Worm (Caenorhabditis elegans) whole organism, midembryonic: Measurements from ENCODE around the gene zif-1.

Source experiments
- T22C8.4 ChIP-seq: fragments of 200-800 bp; sonication (Bioruptor generic); IDR thresholded peaks from 2 replicates; pipeline ENCODE4 v1.3.6; 2022; ENCODE audit warnings: missing genetic modification characterization, missing compliant biosample characterization
- cog-1 ChIP-seq: sonication (generic microtip); optimal IDR thresholded peaks from 2 replicates; lab custom pipeline; 2016; ENCODE audit warnings: missing genetic modification characterization, missing compliant biosample characterization
- flt-1 ChIP-seq: fragments of 200-800 bp; sonication (Bioruptor generic); IDR thresholded peaks from 2 replicates; pipeline ENCODE4 v1.3.6; 2022; ENCODE audit warnings: missing genetic modification characterization, missing compliant biosample characterization
- klf-2 ChIP-seq: fragments of 200-800 bp; sonication (Bioruptor generic); conservative IDR thresholded peaks from 2 replicates; pipeline ENCODE4 v1.3.6; 2022; ENCODE audit warnings: missing genetic modification reagents, missing genetic modification characterization, missing compliant biosample characterization
- med-1 ChIP-seq: sonication (generic microtip); optimal IDR thresholded peaks from 2 replicates; lab custom pipeline; 2017; ENCODE audit warnings: missing genetic modification characterization, mild to moderate bottlenecking, missing compliant biosample characterization, antibody characterized with exemption, missing genetic modification reagents; ENCODE audit not compliant: insufficient read depth
- ref-1 ChIP-seq: fragments of 200-800 bp; sonication (Bioruptor generic); conservative IDR thresholded peaks from 2 replicates; pipeline ENCODE4 v1.3.6; 2022; ENCODE audit warnings: missing genetic modification reagents, missing genetic modification characterization, missing compliant biosample characterization
- tab-1 ChIP-seq: fragments of 200-800 bp; sonication (Bioruptor generic); IDR thresholded peaks from 2 replicates; pipeline ENCODE4 v1.3.6; 2022; ENCODE audit warnings: missing genetic modification characterization, missing compliant biosample characterization
- ztf-23 ChIP-seq: fragments of 200-800 bp; sonication (Bioruptor generic); IDR thresholded peaks from 2 replicates; pipeline ENCODE4 v1.3.6; 2022; ENCODE audit warnings: missing genetic modification reagents, missing genetic modification characterization, missing compliant biosample characterization
- ztf-29 ChIP-seq: fragments of 200-800 bp; sonication (Bioruptor generic); IDR thresholded peaks from 2 replicates; pipeline ENCODE4 v1.3.6; 2022; ENCODE audit warnings: missing genetic modification reagents, missing genetic modification characterization, missing compliant biosample characterization

The zif-1 gene

ce11 chrIII:9002545-9002944, at the start of gene zif-1, which contains the start of gene F59B2.15:
Gene zif-1 (plus strand): TSS chrIII:9002779.
Gene F59B2.15 (minus strand): TSS chrIII:9002645.
- no peak for TF ChIP-seq ref-1 (GFP tag; lab: Robert Waterston, UW)

DNA sequence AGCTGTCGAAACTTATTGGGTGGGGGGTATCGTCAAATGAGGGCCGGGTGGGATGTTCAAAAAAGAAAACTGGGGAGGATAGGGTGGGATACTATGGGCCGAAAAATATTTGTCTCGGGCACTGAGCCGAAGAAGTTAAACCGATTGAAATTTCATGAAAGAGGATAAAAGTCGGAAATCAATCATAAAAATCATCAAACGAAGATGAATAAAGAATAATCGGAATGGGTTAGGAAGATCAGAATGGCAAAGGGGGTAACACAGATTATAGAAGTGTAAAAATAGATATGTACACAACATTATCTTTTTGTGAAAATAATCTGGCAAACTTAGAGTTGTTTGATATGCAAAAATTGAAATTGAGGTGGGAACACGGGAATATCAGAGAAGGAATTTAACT, 47.0 kb upstream of the zif-1 start:
- TF ChIP-seq ztf-29 (no peak), cog-1 (tag; lab: Kevin White, UChicago) (no peak), klf-2 (no peak), med-1 (GFP tag; lab: Kevin White, UChicago) (no peak), ztf-23 (GFP tag; lab: Robert Waterston, UW) (no peak), flt-1 (GFP tag; lab: Robert Waterston, UW) (no peak), T22C8.4 (GFP tag; lab: Robert Waterston, UW) (no peak), tab-1 (no peak)

DNA sequence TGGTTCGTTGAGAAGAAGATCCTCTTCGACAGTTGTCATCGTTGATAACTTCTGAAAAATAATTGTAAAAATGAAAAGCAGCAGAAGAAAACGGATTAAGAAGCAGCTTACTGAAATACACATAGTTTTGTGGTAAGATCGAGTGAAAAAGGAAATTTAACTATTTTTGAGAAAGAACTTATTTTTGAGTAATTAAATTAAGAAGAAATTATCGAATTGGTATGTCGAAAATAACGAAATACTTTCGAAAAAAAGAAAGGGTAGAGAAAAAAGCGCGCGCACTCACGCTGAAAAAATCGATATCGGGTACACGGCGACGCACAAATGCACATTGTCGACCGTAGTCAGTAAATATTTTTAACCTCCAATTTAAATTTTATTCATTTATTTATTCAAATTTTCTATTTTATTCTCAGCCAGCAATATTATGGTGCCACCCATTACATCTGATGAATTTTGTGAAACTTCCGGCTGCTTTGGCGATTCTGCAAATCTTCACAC, 46.4 kb upstream of the zif-1 start, which contains the start of the genes ZK643.5 and ZK643.2:
Gene ZK643.5 (minus strand): TSS at position 51 of the 501 bp plus-strand sequence.
Gene ZK643.2 (plus strand): TSS at position 395 of the 501 bp plus-strand sequence.
- TF ChIP-seq cog-1 (tag; lab: Kevin White, UChicago) (no peak), T22C8.4 (GFP tag; lab: Robert Waterston, UW) (peak; percentile 99), klf-2 (no peak)

DNA sequence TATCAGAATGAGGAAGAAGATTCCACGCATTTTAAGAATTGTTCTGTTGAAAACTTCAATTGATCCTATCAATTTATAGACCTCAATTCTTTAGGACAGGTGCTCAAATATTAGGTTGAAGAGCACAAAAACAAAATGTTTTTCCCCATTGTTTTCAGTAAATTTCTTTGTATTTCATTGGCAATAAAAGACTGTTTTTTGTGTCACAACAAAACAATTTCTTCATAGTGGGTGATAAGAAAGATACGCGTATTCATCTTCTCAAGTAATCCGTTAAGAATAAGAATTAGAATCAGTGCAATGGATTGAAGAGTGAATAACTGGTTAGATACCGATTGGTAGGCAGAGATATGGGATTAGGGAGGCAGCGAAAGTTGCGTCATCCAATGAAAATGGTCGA, 41.9 kb upstream of the zif-1 start, which contains the start of gene ZK643.6:
Gene ZK643.6 (minus strand): TSS at position 101 of the 400 bp plus-strand sequence.
- TF ChIP-seq ref-1 (GFP tag; lab: Robert Waterston, UW) (no peak), flt-1 (GFP tag; lab: Robert Waterston, UW) (no peak), tab-1 (no peak), ztf-23 (GFP tag; lab: Robert Waterston, UW) (no peak), med-1 (GFP tag; lab: Kevin White, UChicago) (no peak), klf-2 (no peak), cog-1 (tag; lab: Kevin White, UChicago) (no peak), T22C8.4 (GFP tag; lab: Robert Waterston, UW) (no peak), ztf-29 (no peak)

DNA sequence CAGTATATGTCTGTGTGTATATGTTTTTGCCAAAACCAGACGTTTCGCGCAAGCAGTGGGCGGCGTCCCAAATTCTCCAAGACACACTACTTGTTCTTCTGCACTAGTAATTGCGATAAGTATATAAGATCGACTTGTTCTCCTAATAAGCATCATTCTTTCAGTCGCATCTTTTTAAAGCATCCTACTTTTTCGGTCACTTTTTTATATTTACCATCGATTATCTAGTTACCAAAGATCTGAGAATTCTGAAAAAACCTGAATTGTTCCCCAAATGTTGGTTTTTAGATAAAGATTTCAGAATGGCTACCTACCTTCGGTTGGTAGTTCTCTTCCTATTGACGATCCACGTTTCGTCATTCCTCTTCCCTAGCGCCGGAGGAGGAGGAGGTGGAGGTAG, 40.6 kb upstream of the zif-1 start, which contains the start of gene grl-25:
Gene grl-25 (plus strand): TSS at position 301 of the 400 bp plus-strand sequence.
- TF ChIP-seq cog-1 (tag; lab: Kevin White, UChicago) (no peak), ztf-29 (no peak), med-1 (GFP tag; lab: Kevin White, UChicago) (no peak), flt-1 (GFP tag; lab: Robert Waterston, UW) (no peak), T22C8.4 (GFP tag; lab: Robert Waterston, UW) (no peak), klf-2 (no peak)

- TF ChIP-seq T22C8.4 (GFP tag; lab: Robert Waterston, UW) (no peak), ztf-29 (no peak), med-1 (GFP tag; lab: Kevin White, UChicago) (no peak), cog-1 (tag; lab: Kevin White, UChicago) (no peak), flt-1 (GFP tag; lab: Robert Waterston, UW) (no peak), klf-2 (no peak), tab-1 (no peak), ref-1 (GFP tag; lab: Robert Waterston, UW) (no peak), ztf-23 (GFP tag; lab: Robert Waterston, UW) (no peak)
These were observed 40.1 kb upstream of the zif-1 start for ce11 chrIII:8962475-8962874.

ce11 chrIII:8964684-8965283, 37.8 kb upstream of the zif-1 start:
- TF ChIP-seq ztf-23 (GFP tag; lab: Robert Waterston, UW) (0 out of 2 replicates have a peak, but pooled peaks have one; percentile 55), ztf-29 (no peak), med-1 (GFP tag; lab: Kevin White, UChicago) (no peak), tab-1 (no peak), cog-1 (tag; lab: Kevin White, UChicago) (no peak), klf-2 (no peak), T22C8.4 (GFP tag; lab: Robert Waterston, UW) (no peak), ref-1 (GFP tag; lab: Robert Waterston, UW) (no peak)

DNA sequence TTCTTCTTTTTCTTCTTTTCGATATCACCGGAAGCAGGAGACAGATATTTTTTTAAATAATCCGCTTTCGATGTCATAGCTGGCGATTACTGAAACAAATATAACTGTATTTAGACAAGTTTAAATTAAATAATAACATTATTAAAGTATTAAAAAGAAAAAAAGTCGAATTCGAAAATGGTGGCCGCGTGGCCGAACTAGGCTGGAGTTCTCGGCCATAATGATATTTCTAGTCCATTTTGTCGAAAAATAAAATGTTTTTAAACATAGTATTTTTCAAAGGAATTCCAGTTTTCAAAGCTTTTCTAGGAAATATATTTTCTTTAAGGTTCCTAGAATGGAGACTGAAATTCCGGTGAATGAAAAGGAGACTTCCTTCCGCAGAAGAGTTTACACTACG, 34.9 kb upstream of the zif-1 start, which contains the start of the genes bud-13 and rpap-2:
Gene bud-13 (minus strand): TSS at position 89 of the 400 bp plus-strand sequence.
Gene rpap-2 (plus strand): TSS at position 329 of the 400 bp plus-strand sequence.
- TF ChIP-seq ztf-23 (GFP tag; lab: Robert Waterston, UW) (no peak), flt-1 (GFP tag; lab: Robert Waterston, UW) (no peak), ztf-29 (no peak), ref-1 (GFP tag; lab: Robert Waterston, UW) (no peak), T22C8.4 (GFP tag; lab: Robert Waterston, UW) (no peak), med-1 (GFP tag; lab: Kevin White, UChicago) (no peak), klf-2 (no peak), cog-1 (tag; lab: Kevin White, UChicago) (no peak), tab-1 (no peak)

DNA sequence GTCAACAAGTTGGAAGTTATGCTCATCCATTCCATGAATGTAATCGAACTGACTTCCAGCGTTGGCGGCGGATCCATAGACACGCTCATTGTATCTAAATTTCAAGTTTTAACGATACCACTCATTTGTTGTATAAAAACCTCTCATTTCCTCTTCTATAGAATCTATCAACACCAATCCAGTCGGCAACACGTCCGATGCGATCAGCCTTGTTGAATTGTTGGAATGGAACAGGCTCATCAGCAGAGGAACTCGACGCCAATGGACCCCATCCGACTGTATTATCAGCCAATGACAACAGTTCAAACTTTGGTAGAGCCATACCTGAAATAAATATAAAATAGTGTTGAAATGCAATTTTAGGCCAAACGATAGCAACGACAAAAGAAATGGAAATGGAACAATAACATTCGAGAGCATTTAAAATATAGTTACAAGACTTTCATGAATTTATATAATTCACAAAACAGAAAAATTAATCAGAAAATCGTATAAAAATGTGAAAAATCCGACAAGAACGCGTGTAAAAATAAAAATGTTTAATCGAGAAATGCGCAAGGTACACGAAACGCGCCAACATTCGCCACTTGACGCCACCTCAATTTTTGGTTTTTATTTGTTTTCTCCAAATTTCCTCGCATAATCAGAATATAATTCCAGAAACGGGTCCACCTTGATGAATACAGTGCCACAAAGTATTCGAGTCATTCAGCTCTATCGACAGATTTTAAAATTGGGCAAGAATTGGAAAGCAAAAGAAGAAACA, 31.1 kb upstream of the zif-1 start, which contains the start of the genes eif-3.D and R08D7.4:
Gene eif-3.D (minus strand): TSS at position 324 of the 766 bp plus-strand sequence.
Gene R08D7.4 (plus strand): TSS at position 638 of the 766 bp plus-strand sequence.
- TF ChIP-seq tab-1 (peak; percentile 57; the same call in 1 of the 2 replicates), ztf-29 (no peak), T22C8.4 (GFP tag; lab: Robert Waterston, UW) (no peak), ztf-23 (GFP tag; lab: Robert Waterston, UW) (peak; percentile 66; the same call in 1 of the 2 replicates), ref-1 (GFP tag; lab: Robert Waterston, UW) (no peak), med-1 (GFP tag; lab: Kevin White, UChicago) (peak; percentile 54), flt-1 (GFP tag; lab: Robert Waterston, UW) (0 out of 2 replicates have a peak, but pooled peaks have one; percentile 47), klf-2 (no peak), cog-1 (tag; lab: Kevin White, UChicago) (no peak)
